Fruit fly (Drosophila melanogaster): ENCODE measurements around the gene CG17260.
A peak's percentile ranks its signal among the peaks of the same experiment; 100 is the strongest.

Gene CG17260

dm6 chr2L:3012780-3013179 is 24.2 kb upstream of the CG17260 start (continued):
- TF ChIP-seq zf30C (GFP tag; optimal IDR thresholded peaks at IDR 0.05): no peak
- no peak for TF ChIP-seq CG15269 (tag; optimal IDR thresholded peaks at IDR 0.05)
- peak; percentile 34 for TF ChIP-seq CG14710 (tag; optimal IDR thresholded peaks at IDR 0.05)
- TF ChIP-seq Ptx1 (GFP tag; IDR thresholded peaks at IDR 0.05): peak; percentile 33; the same call in 1 of the 2 replicates
- peak; percentile 37 for TF ChIP-seq CG5245 (GFP tag; optimal IDR thresholded peaks at IDR 0.05)
- peak; percentile 6 for TF ChIP-seq CG1529 (GFP tag; optimal IDR thresholded peaks at IDR 0.05)
- no peak for TF ChIP-seq Adf1 (GFP tag; IDR thresholded peaks at IDR 0.05)
- peak; percentile 28 for TF ChIP-seq CG13424 (tag; optimal IDR thresholded peaks at IDR 0.05)
- no peak for TF ChIP-seq CG11723 (GFP tag; optimal IDR thresholded peaks at IDR 0.05)
- no peak for TF ChIP-seq insv (GFP tag; optimal IDR thresholded peaks at IDR 0.05)
- no peak for TF ChIP-seq CG9817 (tag; optimal IDR thresholded peaks at IDR 0.05)
- TF ChIP-seq CG5953 (GFP tag; IDR thresholded peaks at IDR 0.05): no peak
- TF ChIP-seq sens (GFP tag): peak; percentile 78
- TF ChIP-seq gsb-n (tag; optimal IDR thresholded peaks at IDR 0.05): no peak
- no peak for TF ChIP-seq CG9876 (GFP tag; optimal IDR thresholded peaks at IDR 0.05)
- TF ChIP-seq CG18476 (GFP tag; optimal IDR thresholded peaks at IDR 0.05): no peak
- no peak for TF ChIP-seq cg (GFP tag; optimal IDR thresholded peaks at IDR 0.05)
- no peak for TF ChIP-seq ab (GFP tag; optimal IDR thresholded peaks at IDR 0.05)
- no peak for TF ChIP-seq CG2129 (GFP tag; IDR thresholded peaks at IDR 0.05; ENCODE audit: partially characterized antibody)
- TF ChIP-seq nerfin-1 (tag; optimal IDR thresholded peaks at IDR 0.05): no peak
- TF ChIP-seq CG8290 (GFP tag; optimal IDR thresholded peaks at IDR 0.05): no peak
- no peak for TF ChIP-seq CG8290 (tag; optimal IDR thresholded peaks at IDR 0.05)
- TF ChIP-seq bbx (GFP tag; IDR thresholded peaks at IDR 0.05; ENCODE audit: partially characterized antibody): no peak
- TF ChIP-seq repo (GFP tag; optimal IDR thresholded peaks at IDR 0.05): no peak
- TF ChIP-seq ac (GFP tag; optimal IDR thresholded peaks at IDR 0.05): no peak
- no peak for TF ChIP-seq NC2α (GFP tag; optimal IDR thresholded peaks at IDR 0.05)
- TF ChIP-seq Hr3 (GFP tag; optimal IDR thresholded peaks at IDR 0.05): peak; percentile 12
- TF ChIP-seq sisA (GFP tag; IDR thresholded peaks at IDR 0.05): peak; percentile 64
- 0 out of 3 replicates have a peak, but pooled peaks have one; percentile 42 for TF ChIP-seq H15 (GFP tag; IDR thresholded peaks at IDR 0.05)
- TF ChIP-seq z (GFP tag; IDR thresholded peaks at IDR 0.05): no peak
- no peak for TF ChIP-seq Hand (GFP tag; optimal IDR thresholded peaks at IDR 0.05)
- no peak for TF ChIP-seq her (GFP tag; optimal IDR thresholded peaks at IDR 0.05)
- TF ChIP-seq Lpt (GFP tag; optimal IDR thresholded peaks at IDR 0.05): no peak
- TF ChIP-seq CG14050 (GFP tag; IDR thresholded peaks at IDR 0.05): no peak
- peak; percentile 4 for TF ChIP-seq CG4820 (GFP tag; optimal IDR thresholded peaks at IDR 0.05)
- peak; percentile 33; the same call in 1 of the 2 replicates for TF ChIP-seq stc (GFP tag; IDR thresholded peaks at IDR 0.05)
- no peak for TF ChIP-seq CG13894 (tag; optimal IDR thresholded peaks at IDR 0.05)
- no peak for TF ChIP-seq CG9797 (GFP tag; optimal IDR thresholded peaks at IDR 0.05)
- TF ChIP-seq CG10959 (GFP tag; IDR thresholded peaks at IDR 0.05): 0 out of 2 replicates have a peak, but pooled peaks have one; percentile 7
- peak; percentile 42 for TF ChIP-seq Xbp1 (GFP tag; optimal IDR thresholded peaks at IDR 0.05)
- TF ChIP-seq tio (GFP tag; optimal IDR thresholded peaks at IDR 0.05): no peak
- TF ChIP-seq CG16815 (GFP tag; optimal IDR thresholded peaks at IDR 0.05): no peak
- no peak for TF ChIP-seq prd (optimal IDR thresholded peaks at IDR 0.05)
- TF ChIP-seq prd (GFP tag; IDR thresholded peaks at IDR 0.05): peak; percentile 55; the same call in 1 of the 3 replicates
- TF ChIP-seq slou (GFP tag; optimal IDR thresholded peaks at IDR 0.05): no peak
- peak; percentile 38; the same call in 1 of the 3 replicates for TF ChIP-seq ken (GFP tag; IDR thresholded peaks at IDR 0.05)
- no peak for TF ChIP-seq CG8359 (GFP tag; optimal IDR thresholded peaks at IDR 0.05; ENCODE audit: borderline replicate concordance)
- no peak for TF ChIP-seq crp (GFP tag; optimal IDR thresholded peaks at IDR 0.05)
- TF ChIP-seq Blimp-1 (GFP tag; optimal IDR thresholded peaks at IDR 0.05): peak; percentile 37
- no peak for TF ChIP-seq HHEX (GFP tag; optimal IDR thresholded peaks at IDR 0.05)
- no peak for TF ChIP-seq pho (GFP tag; optimal IDR thresholded peaks at IDR 0.05)
- TF ChIP-seq CG18262 (tag; optimal IDR thresholded peaks at IDR 0.05): peak; percentile 42

Measured in whole organism, embryonic.